Worm (Caenorhabditis elegans): Measurements from ENCODE around the gene str-181.
A peak's percentile ranks its signal among the peaks of the same experiment; 100 is the strongest.

DNA sequence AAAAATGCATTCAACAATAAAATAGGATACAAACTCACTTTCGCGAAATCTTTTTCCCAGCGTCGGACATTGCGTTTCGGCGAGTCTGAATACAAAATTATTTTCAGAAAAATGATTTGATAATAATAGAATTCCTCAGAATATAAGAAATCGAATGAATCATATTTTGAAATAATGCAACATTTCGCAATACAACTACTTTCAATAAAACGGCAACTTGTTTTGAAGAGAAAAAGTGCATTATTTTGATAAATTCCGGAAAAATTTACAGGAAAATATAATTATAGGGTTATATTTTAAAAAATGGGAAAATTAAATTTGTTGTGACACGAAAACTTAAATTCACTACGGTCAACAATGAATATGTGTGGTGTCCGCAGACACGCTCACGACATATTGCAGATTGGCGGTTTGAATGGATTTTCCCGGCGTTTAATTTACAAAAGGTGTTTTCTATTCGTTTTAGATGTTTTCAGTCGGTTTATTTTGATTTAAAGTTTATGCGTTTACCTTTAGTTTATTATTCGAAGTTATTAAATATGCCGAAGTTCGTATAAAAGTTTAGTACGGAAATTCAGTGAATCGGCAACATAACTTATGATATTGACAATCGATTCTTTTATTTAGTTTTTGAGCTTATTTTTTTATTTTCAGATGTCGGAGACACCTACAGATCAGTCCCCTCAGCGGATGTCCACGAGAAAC is 44.9 kb upstream of the str-181 start, which contains the start of the genes abcf-1 and scc-3:
- TF ChIP-seq dpl-1 (GFP tag; optimal IDR thresholded peaks at IDR 0.05) (peak; percentile 47 to 74 (median 59)), ceh-90 (tag; optimal IDR thresholded peaks at IDR 0.05) (no peak), ztf-11 (tag; optimal IDR thresholded peaks at IDR 0.05) (no peak)

All from whole organism, L1 larva.